Fruit fly (Drosophila melanogaster) whole organism, wandering third instar larva: Measurements from ENCODE around the gene kin17.

Source experiments
- Abd-B ChIP-seq: fragments of >200 bp; optimal IDR thresholded peaks from 2 replicates; lab custom pipeline; 2017; ENCODE audit warnings: missing biosample characterization, missing genetic modification characterization
- CG32264 ChIP-seq: fragments of 200-800 bp; sonication (Bioruptor generic); optimal IDR thresholded peaks from 2 replicates; lab custom pipeline; 2016; ENCODE audit warnings: missing biosample characterization, missing genetic modification characterization
- CG9705 ChIP-seq: fragments of 200-800 bp; sonication (Bioruptor generic); optimal IDR thresholded peaks from 2 replicates; lab custom pipeline; 2018; ENCODE audit warnings: missing biosample characterization, mild to moderate bottlenecking, missing genetic modification characterization
- Dif ChIP-seq: fragments of 200-275, 200-300 bp; sonication (Bioruptor generic); optimal IDR thresholded peaks from 2 replicates; lab custom pipeline; 2018; ENCODE audit warnings: missing biosample characterization, missing genetic modification characterization; ENCODE audit not compliant: partially characterized antibody
- HLH106 ChIP-seq: fragments of 200-800 bp; optimal IDR thresholded peaks from 3 replicates; lab custom pipeline; 2019; ENCODE audit warnings: missing biosample characterization, mild to moderate bottlenecking, missing genetic modification characterization, moderate library complexity
- Hnf4 ChIP-seq: fragments of 200-800 bp; sonication (Bioruptor generic); optimal IDR thresholded peaks from 2 replicates; lab custom pipeline; 2016; ENCODE audit warnings: missing biosample characterization, mild to moderate bottlenecking, missing genetic modification characterization
- Hr83 ChIP-seq: fragments of 200-300 bp; sonication (Bioruptor generic); optimal IDR thresholded peaks from 2 replicates; lab custom pipeline; 2016; ENCODE audit warnings: missing biosample characterization, mild to moderate bottlenecking, missing genetic modification characterization, moderate library complexity; ENCODE audit not compliant: poor library complexity, severe bottlenecking
- Jra ChIP-seq: sonication (Bioruptor generic); optimal IDR thresholded peaks from 2 replicates; lab custom pipeline; 2016; ENCODE audit warnings: missing biosample characterization, missing genetic modification characterization
- N ChIP-seq: fragments of >200 bp; optimal IDR thresholded peaks from 2 replicates; lab custom pipeline; 2018; ENCODE audit warnings: missing biosample characterization, missing external identifiers, missing genetic modification characterization
- OdsH ChIP-seq: fragments of 200-800 bp; sonication (Bioruptor generic); optimal IDR thresholded peaks from 2 replicates; lab custom pipeline; 2016; ENCODE audit warnings: missing biosample characterization, mild to moderate bottlenecking, missing genetic modification characterization
- Rel ChIP-seq, 2 experiments: fragments of 200-800 bp; sonication (Bioruptor generic) in 1 of 2; optimal IDR thresholded peaks; 2 replicates in 1 of 2; 3 replicates in 1 of 2; lab custom pipeline; 2016 to 2019; ENCODE audit warnings: mild to moderate bottlenecking in 2 of 2, missing biosample characterization in 2 of 2, missing genetic modification characterization in 2 of 2, moderate library complexity in 1 of 2
- Vsx2 ChIP-seq: fragments of 200-300, 225-300 bp; sonication (Bioruptor generic); optimal IDR thresholded peaks from 2 replicates; lab custom pipeline; 2018; ENCODE audit warnings: missing biosample characterization, missing genetic modification characterization; ENCODE audit not compliant: partially characterized antibody
- brk ChIP-seq: fragments of 200-800 bp; sonication (Bioruptor generic); optimal IDR thresholded peaks from 2 replicates; lab custom pipeline; 2016; ENCODE audit warnings: missing biosample characterization, mild to moderate bottlenecking, missing genetic modification characterization
- dl ChIP-seq, 2 experiments: fragments of 175-275, 200-275 bp in 1 of 2; fragments of 200-275 bp in 1 of 2; sonication (Bioruptor generic); optimal IDR thresholded peaks; lab custom pipeline; 2018; ENCODE audit warnings: mild to moderate bottlenecking in 2 of 2, missing biosample characterization in 2 of 2, missing genetic modification characterization in 2 of 2, moderate library complexity in 2 of 2; ENCODE audit not compliant: partially characterized antibody in 2 of 2, insufficient read depth in 1 of 2
- dmrt93B ChIP-seq: fragments of 200-800 bp; sonication (Bioruptor generic); optimal IDR thresholded peaks from 2 replicates; lab custom pipeline; 2018; ENCODE audit warnings: missing biosample characterization, mild to moderate bottlenecking, missing genetic modification characterization
- dsf ChIP-seq: sonication (Bioruptor generic); optimal IDR thresholded peaks from 2 replicates; lab custom pipeline; 2016; ENCODE audit warnings: missing biosample characterization, missing genetic modification characterization, borderline replicate concordance
- ey ChIP-seq: fragments of 200-800 bp; sonication (Bioruptor generic); optimal IDR thresholded peaks from 2 replicates; lab custom pipeline; 2016; ENCODE audit warnings: missing biosample characterization, missing genetic modification characterization
- fru ChIP-seq: fragments of 200-800 bp; sonication (Bioruptor generic); optimal IDR thresholded peaks from 3 replicates; lab custom pipeline; 2016; ENCODE audit warnings: missing biosample characterization, mild to moderate bottlenecking, missing genetic modification characterization
- h ChIP-seq: fragments of 200-800 bp; sonication (Bioruptor generic); optimal IDR thresholded peaks from 3 replicates; lab custom pipeline; 2016; ENCODE audit warnings: missing biosample characterization, mild to moderate bottlenecking, missing genetic modification characterization
- lola ChIP-seq: fragments of >200 bp; optimal IDR thresholded peaks from 2 replicates; lab custom pipeline; 2017; ENCODE audit warnings: missing biosample characterization, missing genetic modification characterization
- pan ChIP-seq: fragments of >200 bp; optimal IDR thresholded peaks from 2 replicates; lab custom pipeline; 2017
- rgr ChIP-seq: fragments of 200-800 bp; sonication (Bioruptor generic); optimal IDR thresholded peaks from 3 replicates; lab custom pipeline; 2016; ENCODE audit warnings: missing biosample characterization, mild to moderate bottlenecking, missing genetic modification characterization
- sage ChIP-seq: fragments of 200-800 bp; sonication (Bioruptor generic); optimal IDR thresholded peaks from 2 replicates; lab custom pipeline; 2016; ENCODE audit warnings: missing biosample characterization, mild to moderate bottlenecking, missing genetic modification characterization
- sv ChIP-seq: fragments of 200-800 bp; sonication (Bioruptor generic); optimal IDR thresholded peaks from 3 replicates; lab custom pipeline; 2016; ENCODE audit warnings: missing biosample characterization, missing genetic modification characterization
- usp ChIP-seq: fragments of >200 bp; optimal IDR thresholded peaks from 2 replicates; lab custom pipeline; 2017; ENCODE audit warnings: missing biosample characterization, missing genetic modification characterization
- woc ChIP-seq: sonication (Bioruptor generic); optimal IDR thresholded peaks from 2 replicates; lab custom pipeline; 2016; ENCODE audit warnings: missing biosample characterization, mild to moderate bottlenecking, missing genetic modification characterization

kin17 gene

DNA sequence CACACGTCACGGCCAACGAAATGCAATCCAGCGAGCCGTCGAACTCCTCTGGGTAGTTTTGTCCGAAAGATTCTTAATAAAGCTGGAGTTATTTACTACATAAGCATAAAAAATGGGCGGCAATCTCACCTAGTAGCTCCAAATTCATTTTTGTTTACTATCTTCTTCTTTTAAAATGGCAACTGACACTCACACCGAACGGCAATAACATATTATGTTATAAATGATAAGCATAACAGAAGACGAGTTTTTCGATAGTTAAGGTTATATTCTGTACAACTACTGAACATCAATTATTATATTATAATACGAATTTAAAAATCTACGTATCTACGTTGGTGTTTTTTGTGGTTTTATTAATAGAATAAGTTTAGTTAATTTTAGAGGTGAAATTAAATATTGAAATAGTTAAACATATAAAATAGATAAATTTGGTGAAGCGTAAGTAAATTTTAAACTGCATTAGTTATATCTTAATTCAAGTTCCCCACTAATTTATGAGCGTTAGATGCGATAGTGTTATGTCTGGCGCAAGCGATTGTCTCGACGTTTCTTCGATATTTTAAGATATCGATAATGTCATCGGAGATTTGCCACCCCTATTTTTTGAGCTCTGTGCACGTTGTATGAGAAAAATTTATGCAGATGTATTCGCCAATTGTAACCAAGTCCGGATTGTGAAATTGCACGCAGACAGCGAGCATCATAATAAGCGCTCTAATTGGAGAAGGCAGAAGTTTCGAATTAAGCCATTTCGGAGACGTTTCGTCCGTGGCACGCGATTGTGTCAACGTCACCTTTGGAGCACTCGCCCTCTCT is 8.6 kb upstream of the kin17 start, which contains the start of the genes Rbbp5 and eRF1 (continued):
- no peak for TF ChIP-seq Dif (GFP tag; lab: Kevin White, UChicago)
- TF ChIP-seq Vsx2 (GFP tag; lab: Kevin White, UChicago) = no peak
- peak; percentile 80 for TF ChIP-seq woc
- peak; percentile 82 for TF ChIP-seq Jra (GFP tag; lab: Kevin White, UChicago)
- TF ChIP-seq pan = no peak

DNA sequence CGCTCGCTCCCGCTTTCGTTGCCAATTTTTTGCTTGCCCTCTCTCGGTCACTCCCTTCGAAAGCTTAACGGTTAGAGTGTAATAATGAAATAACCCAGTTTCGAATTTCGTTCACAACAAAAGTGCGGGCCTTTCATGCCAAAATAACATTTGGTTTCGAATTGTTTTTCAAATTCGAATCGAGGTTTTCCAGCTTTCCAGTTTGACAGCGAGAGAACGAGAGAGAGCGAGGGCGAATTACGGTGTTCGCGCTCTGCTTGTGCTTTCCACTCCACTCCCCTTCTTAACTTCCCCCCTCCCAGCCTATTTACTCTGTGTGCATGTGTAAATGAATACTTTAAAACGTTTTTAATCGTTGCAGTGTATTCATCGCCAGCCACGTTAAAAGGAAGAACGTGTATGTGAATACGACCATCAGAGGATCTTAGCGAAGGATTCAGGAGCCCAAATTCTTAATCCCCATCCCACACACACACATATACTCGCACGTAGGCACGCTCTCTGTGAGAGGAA is 8.0 kb upstream of the kin17 start:
- no peak for TF ChIP-seq dsf (GFP tag; lab: Kevin White, UChicago)
- no peak for TF ChIP-seq N (GFP tag; lab: Kevin White, UChicago)
- no peak for TF ChIP-seq fru (GFP tag; lab: Kevin White, UChicago)
- TF ChIP-seq OdsH (GFP tag; lab: Kevin White, UChicago) = peak; percentile 31
- TF ChIP-seq h (GFP tag; lab: Kevin White, UChicago) = no peak
- no peak for TF ChIP-seq CG32264 (GFP tag; lab: Kevin White, UChicago)
- no peak for TF ChIP-seq pan
- no peak for TF ChIP-seq dl (GFP tag; optimal IDR thresholded peaks at IDR 0.05; lab: Kevin White, UChicago; ENCODE audit: insufficient read depth in 1 of 2, partially characterized antibody in 2 of 2)
- TF ChIP-seq HLH106 (tag; lab: Kevin White, UChicago) = no peak
- no peak for TF ChIP-seq Abd-B (GFP tag; lab: Kevin White, UChicago)
- TF ChIP-seq CG9705 (GFP tag; lab: Kevin White, UChicago) = no peak
- TF ChIP-seq brk (GFP tag; lab: Kevin White, UChicago) = no peak
- TF ChIP-seq Rel (GFP tag; optimal IDR thresholded peaks at IDR 0.05; lab: Kevin White, UChicago) = no peak
- peak; percentile 56 for TF ChIP-seq Rel (tag; optimal IDR thresholded peaks at IDR 0.05; lab: Kevin White, UChicago)
- TF ChIP-seq Hnf4 = no peak

DNA sequence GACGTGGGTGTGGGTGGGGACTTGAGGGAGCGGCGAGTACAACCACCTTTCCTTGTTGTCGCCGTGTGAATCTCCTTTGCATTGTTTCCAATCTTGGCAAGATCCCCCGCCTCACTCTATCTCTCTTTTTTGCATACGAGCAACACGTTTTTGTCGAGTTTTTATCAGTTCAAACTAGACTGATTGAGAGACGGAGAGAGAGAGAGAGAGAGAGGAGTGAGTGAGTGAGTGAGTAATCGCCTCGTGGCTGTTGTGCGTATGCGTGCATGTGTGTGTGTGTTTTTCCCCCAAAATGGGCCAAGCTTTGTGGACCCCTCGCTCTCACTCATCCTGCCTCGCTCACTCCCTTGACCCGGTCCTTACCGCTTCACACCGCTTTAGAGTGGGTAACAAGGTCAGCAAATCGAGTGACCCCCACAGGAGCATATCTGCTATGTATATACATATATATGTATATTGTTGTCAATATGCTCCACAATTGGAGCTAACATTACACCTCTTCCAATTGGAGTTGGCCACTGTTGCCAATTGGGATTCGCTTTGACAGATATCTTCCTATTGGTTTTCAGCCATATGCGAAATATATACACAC is 7.2 kb upstream of the kin17 start:
- peak; percentile 88 for TF ChIP-seq Dif (GFP tag; lab: Kevin White, UChicago)
- TF ChIP-seq dmrt93B (GFP tag; lab: Kevin White, UChicago) = no peak
- no peak for TF ChIP-seq ey (GFP tag; lab: Kevin White, UChicago)
- peak; percentile 3 for TF ChIP-seq h (GFP tag; lab: Kevin White, UChicago)
- TF ChIP-seq Rel (GFP tag; optimal IDR thresholded peaks at IDR 0.05; lab: Kevin White, UChicago) = no peak
- peak; percentile 100 for TF ChIP-seq Rel (tag; optimal IDR thresholded peaks at IDR 0.05; lab: Kevin White, UChicago)
- TF ChIP-seq sv (GFP tag; lab: Kevin White, UChicago) = no peak
- peak; percentile 55 to 88 for TF ChIP-seq dl (GFP tag; optimal IDR thresholded peaks at IDR 0.05; lab: Kevin White, UChicago; ENCODE audit: insufficient read depth in 1 of 2, partially characterized antibody in 2 of 2)
- TF ChIP-seq sage (GFP tag; lab: Kevin White, UChicago) = peak; percentile 6
- TF ChIP-seq OdsH (GFP tag; lab: Kevin White, UChicago) = no peak
- TF ChIP-seq Vsx2 (GFP tag; lab: Kevin White, UChicago) = peak; percentile 65
- peak; percentile 48 for TF ChIP-seq Jra (GFP tag; lab: Kevin White, UChicago)
- no peak for TF ChIP-seq usp (GFP tag; lab: Kevin White, UChicago)

DNA sequence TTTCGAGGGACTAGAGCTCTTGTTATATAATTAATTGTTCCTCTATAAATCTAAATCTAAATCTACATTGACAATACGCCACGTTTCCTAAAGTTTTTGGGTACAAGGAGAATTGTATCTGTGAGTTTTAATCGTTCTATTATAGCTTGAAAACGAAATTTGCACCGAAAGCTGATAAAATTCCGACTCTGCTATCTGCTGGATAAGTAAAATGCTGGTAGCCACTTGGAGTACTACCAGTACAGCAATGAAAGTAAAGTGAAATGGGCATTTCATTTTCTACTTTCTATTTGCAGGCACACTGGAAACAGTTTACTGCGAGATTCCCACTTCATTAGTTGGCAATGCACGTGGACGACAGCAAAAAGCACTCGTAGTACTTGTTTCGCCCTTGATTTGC is 3.5 kb upstream of the kin17 start, which contains the start of gene CG5618:
TSS of gene CG5618 (plus strand) at position 301 of the 400 bp plus-strand sequence.
- TF ChIP-seq CG32264 (GFP tag; lab: Kevin White, UChicago) = no peak
- TF ChIP-seq usp (GFP tag; lab: Kevin White, UChicago) = no peak
- no peak for TF ChIP-seq rgr (GFP tag; lab: Kevin White, UChicago)
- TF ChIP-seq lola = no peak
- TF ChIP-seq Hr83 = no peak
- TF ChIP-seq Abd-B (GFP tag; lab: Kevin White, UChicago) = no peak
- TF ChIP-seq sv (GFP tag; lab: Kevin White, UChicago) = no peak
